Worm (Caenorhabditis elegans) whole organism, young adult: ENCODE data around the gene srx-28.

Experiments
- F22D6.2 ChIP-seq: sonication (generic microtip); optimal IDR thresholded peaks from 2 replicates; lab custom pipeline; 2016; ENCODE audit warnings: mild to moderate bottlenecking, missing genetic modification characterization, missing compliant biosample characterization
- F23B12.7 ChIP-seq: sonication (generic microtip); optimal IDR thresholded peaks from 2 replicates; lab custom pipeline; 2017; ENCODE audit warnings: missing genetic modification characterization, mild to moderate bottlenecking, missing compliant biosample characterization, antibody characterized with exemption, moderate library complexity; ENCODE audit not compliant: insufficient read depth
- F55B11.4 ChIP-seq: sonication (generic microtip); optimal IDR thresholded peaks from 2 replicates; lab custom pipeline; 2016; ENCODE audit warnings: missing compliant biosample characterization, missing genetic modification characterization, borderline replicate concordance; ENCODE audit not compliant: insufficient read depth
- F57A8.1 ChIP-seq: fragments of 200-800 bp; sonication (Bioruptor generic); optimal IDR thresholded peaks from 2 replicates; lab custom pipeline; 2018; ENCODE audit warnings: mild to moderate bottlenecking, missing genetic modification characterization, moderate library complexity, missing compliant biosample characterization
- K12H6.12 ChIP-seq: fragments of 200-800 bp; sonication (Bioruptor generic); optimal IDR thresholded peaks from 2 replicates; lab custom pipeline; 2018; ENCODE audit warnings: mild to moderate bottlenecking, missing genetic modification characterization, missing compliant biosample characterization
- T26A5.8 ChIP-seq: sonication (generic microtip); optimal IDR thresholded peaks from 2 replicates; lab custom pipeline; 2016; ENCODE audit warnings: missing genetic modification characterization, missing compliant biosample characterization
- Y53F4B.3 ChIP-seq: fragments of 200-800 bp; sonication (Bioruptor generic); IDR thresholded peaks from 2 replicates; pipeline ENCODE4 v1.3.6; 2022; ENCODE audit warnings: missing genetic modification reagents, missing genetic modification characterization, missing compliant biosample characterization
- Y79H2A.3 ChIP-seq: fragments of 200-800 bp; sonication (Bioruptor generic); conservative IDR thresholded peaks from 2 replicates; pipeline ENCODE4 v1.3.6; 2022; ENCODE audit warnings: missing genetic modification reagents, missing genetic modification characterization, missing compliant biosample characterization
- ama-1 ChIP-seq, 3 experiments: fragments of 150-350 bp in 1 of 3; sonication (generic microtip) in 2 of 3; optimal IDR thresholded peaks; 2 replicates each; lab custom pipeline; 2014 to 2018; ENCODE audit warnings: missing biosample characterization in 2 of 3, missing genetic modification characterization in 2 of 3, missing genetic modification reagents in 2 of 3
- atf-7 ChIP-seq: sonication (generic microtip); optimal IDR thresholded peaks from 2 replicates; lab custom pipeline; 2017; ENCODE audit warnings: mild to moderate bottlenecking, missing genetic modification characterization, missing compliant biosample characterization
- attf-5 ChIP-seq: fragments of 200-800 bp; sonication (Bioruptor generic); optimal IDR thresholded peaks from 2 replicates; lab custom pipeline; 2018; ENCODE audit warnings: mild to moderate bottlenecking, missing genetic modification characterization, missing compliant biosample characterization
- attf-6 ChIP-seq: fragments of 200-800 bp; sonication (Bioruptor generic); IDR thresholded peaks from 2 replicates; pipeline ENCODE4 v1.3.6; 2022; ENCODE audit warnings: missing genetic modification reagents, missing genetic modification characterization, missing compliant biosample characterization
- cebp-2 ChIP-seq: fragments of 200-800 bp; sonication (Bioruptor generic); IDR thresholded peaks from 2 replicates; pipeline ENCODE4 v1.3.6; 2022; ENCODE audit warnings: missing genetic modification characterization, missing compliant biosample characterization
- chd-7 ChIP-seq: sonication (generic microtip); optimal IDR thresholded peaks from 2 replicates; lab custom pipeline; 2016; ENCODE audit warnings: mild to moderate bottlenecking, missing genetic modification characterization, moderate library complexity, missing compliant biosample characterization
- dox-1 ChIP-seq: fragments of 200-800 bp; sonication (Bioruptor generic); IDR thresholded peaks from 2 replicates; pipeline ENCODE4 v1.3.6; 2022; ENCODE audit warnings: missing genetic modification reagents, missing genetic modification characterization, missing compliant biosample characterization
- egl-44 ChIP-seq: fragments of 200-800 bp; sonication (Bioruptor generic); IDR thresholded peaks from 2 replicates; pipeline ENCODE4 v1.3.6; 2022; ENCODE audit warnings: missing genetic modification reagents, missing genetic modification characterization, missing compliant biosample characterization
- egrh-3 ChIP-seq: fragments of 200-800 bp; sonication (Bioruptor generic); IDR thresholded peaks from 2 replicates; pipeline ENCODE4 v1.3.6; 2022; ENCODE audit warnings: missing genetic modification reagents, missing genetic modification characterization, missing compliant biosample characterization
- ets-4 ChIP-seq: fragments of 200-800 bp; sonication (Bioruptor generic); optimal IDR thresholded peaks from 2 replicates; lab custom pipeline; 2018; ENCODE audit warnings: mild to moderate bottlenecking, missing genetic modification characterization, missing compliant biosample characterization
- hlh-12 ChIP-seq: sonication (generic microtip); optimal IDR thresholded peaks from 2 replicates; lab custom pipeline; 2016; ENCODE audit warnings: missing genetic modification characterization, missing compliant biosample characterization
- hlh-26 ChIP-seq: fragments of 200-800 bp; sonication (Bioruptor generic); conservative IDR thresholded peaks from 2 replicates; pipeline ENCODE4 v1.3.6; 2022; ENCODE audit warnings: missing genetic modification reagents, missing genetic modification characterization, missing compliant biosample characterization
- lin-40 ChIP-seq: sonication (generic microtip); optimal IDR thresholded peaks from 2 replicates; lab custom pipeline; 2016; ENCODE audit warnings: missing genetic modification characterization, mild to moderate bottlenecking, missing compliant biosample characterization, missing genotype, missing genetic modification reagents
- madf-3 ChIP-seq: fragments of 200-800 bp; sonication (Bioruptor generic); IDR thresholded peaks from 2 replicates; pipeline ENCODE4 v1.3.6; 2022; ENCODE audit warnings: missing genetic modification reagents, missing genetic modification characterization, missing compliant biosample characterization
- nfya-1 ChIP-seq: sonication (generic microtip); optimal IDR thresholded peaks from 2 replicates; lab custom pipeline; 2017; ENCODE audit warnings: antibody characterized with exemption, missing compliant biosample characterization, missing genetic modification characterization, borderline replicate concordance; ENCODE audit not compliant: insufficient read depth
- nfyb-1 ChIP-seq: fragments of 200-800 bp; sonication (Bioruptor generic); IDR thresholded peaks from 2 replicates; pipeline ENCODE4 v1.3.6; 2022; ENCODE audit warnings: missing genetic modification reagents, missing genetic modification characterization, missing compliant biosample characterization
- nhr-120 ChIP-seq: fragments of 200-800 bp; sonication (Bioruptor generic); IDR thresholded peaks from 2 replicates; pipeline ENCODE4 v1.3.6; 2022; ENCODE audit warnings: missing genetic modification characterization, missing compliant biosample characterization
- nhr-80 ChIP-seq: sonication (generic microtip); optimal IDR thresholded peaks from 2 replicates; lab custom pipeline; 2016; ENCODE audit warnings: missing genetic modification characterization, missing compliant biosample characterization
- pbrm-1 ChIP-seq: fragments of 200-800 bp; sonication (Bioruptor generic); IDR thresholded peaks from 2 replicates; pipeline ENCODE4 v1.3.6; 2022; ENCODE audit warnings: missing genetic modification reagents, missing genetic modification characterization, missing compliant biosample characterization
- snpc-1.3 ChIP-seq: sonication (generic microtip); optimal IDR thresholded peaks from 2 replicates; lab custom pipeline; 2017; ENCODE audit warnings: missing genetic modification characterization, mild to moderate bottlenecking, missing compliant biosample characterization, antibody characterized with exemption, moderate library complexity, missing genotype, missing genetic modification reagents; ENCODE audit not compliant: insufficient read depth
- somi-1 ChIP-seq: fragments of 200-800 bp; sonication (Bioruptor generic); optimal IDR thresholded peaks from 2 replicates; lab custom pipeline; 2018; ENCODE audit warnings: mild to moderate bottlenecking, missing genetic modification characterization, missing compliant biosample characterization
- tbp1 ChIP-seq: fragments of 200-800 bp; sonication (Bioruptor generic); optimal IDR thresholded peaks from 2 replicates; lab custom pipeline; 2018; ENCODE audit warnings: mild to moderate bottlenecking, missing genetic modification characterization, missing compliant biosample characterization
- tlf-1 ChIP-seq: fragments of 200-800 bp; sonication (Bioruptor generic); optimal IDR thresholded peaks from 2 replicates; lab custom pipeline; 2018; ENCODE audit warnings: mild to moderate bottlenecking, missing genetic modification characterization, missing compliant biosample characterization
- zfh-2 ChIP-seq: fragments of 200-800 bp; sonication (Bioruptor generic); conservative IDR thresholded peaks from 2 replicates; pipeline ENCODE4 v1.3.6; 2022; ENCODE audit warnings: missing genetic modification reagents, missing genetic modification characterization, missing compliant biosample characterization
- ztf-22 ChIP-seq: fragments of 200-800 bp; sonication (Bioruptor generic); optimal IDR thresholded peaks from 2 replicates; lab custom pipeline; 2018; ENCODE audit warnings: mild to moderate bottlenecking, missing genetic modification characterization, moderate library complexity, missing compliant biosample characterization
- ztf-26 ChIP-seq: sonication (generic microtip); optimal IDR thresholded peaks from 2 replicates; lab custom pipeline; 2017; ENCODE audit warnings: missing genetic modification characterization, missing compliant biosample characterization

Gene srx-28

DNA sequence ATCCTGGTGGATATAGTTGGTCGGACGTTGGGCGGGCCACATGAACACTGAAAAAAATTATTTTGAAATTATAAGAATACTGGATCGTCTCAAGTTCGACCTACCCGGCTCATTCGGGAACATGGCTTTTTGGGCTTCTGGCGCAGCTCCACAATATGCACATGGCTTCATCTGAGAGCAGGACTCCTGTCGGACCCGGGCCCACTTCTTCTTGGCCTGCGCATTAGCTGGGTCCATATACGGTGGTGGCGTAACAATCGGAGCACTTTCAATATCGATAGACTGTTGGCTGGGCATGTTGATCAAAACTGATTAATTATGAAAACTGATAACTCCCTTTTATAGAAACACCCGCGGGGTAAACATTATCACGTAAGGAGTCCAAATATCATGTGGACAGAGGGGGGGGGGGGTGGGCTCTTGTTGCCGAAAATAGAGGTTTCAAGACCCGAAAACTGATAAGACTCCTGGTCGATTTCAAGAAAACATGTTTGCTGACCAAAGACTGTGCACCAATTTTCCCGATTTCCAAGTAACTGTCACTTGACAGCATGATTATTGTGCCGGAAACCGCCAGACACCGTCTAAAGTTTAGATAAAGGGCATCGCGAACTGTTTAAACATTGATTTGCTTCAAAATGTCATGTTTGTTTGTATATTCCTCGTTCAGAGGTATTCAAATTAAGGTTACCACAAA is 26.1 kb downstream of the srx-28 start, which contains the start of gene dod-3:
dod-3 (minus strand) TSS at position 315 of the 697 bp plus-strand sequence.
- TF ChIP-seq dox-1 = peak; percentile 71
- no peak for TF ChIP-seq F55B11.4 (tag; lab: Kevin White, UChicago)
- peak; percentile 65 for TF ChIP-seq ets-4 (GFP tag; lab: Kevin White, UChicago)
- 0 out of 2 replicates have a peak, but pooled peaks have one; percentile 65 for TF ChIP-seq egl-44
- no peak for TF ChIP-seq Y53F4B.3 (GFP tag; lab: Robert Waterston, UW)
- TF ChIP-seq tbp1 (GFP tag; lab: Kevin White, UChicago) = peak; percentile 27
- peak; percentile 90 for TF ChIP-seq atf-7 (tag; lab: Kevin White, UChicago)
- peak; percentile 70 for TF ChIP-seq ztf-22 (GFP tag; lab: Kevin White, UChicago)
- no peak for TF ChIP-seq F57A8.1
- TF ChIP-seq ama-1 (optimal IDR thresholded peaks at IDR 0.05; lab: Kevin White, UChicago) = peak; percentile 57
- no peak for TF ChIP-seq ama-1 (GFP tag; optimal IDR thresholded peaks at IDR 0.05; lab: Kevin White, UChicago)
- TF ChIP-seq chd-7 (tag; lab: Kevin White, UChicago) = peak; percentile 4
- peak; percentile 94 for TF ChIP-seq nhr-80
- peak; percentile 8; the same call in 1 of the 2 replicates for TF ChIP-seq egrh-3 (GFP tag; lab: Robert Waterston, UW)
- TF ChIP-seq ztf-26 (tag; lab: Kevin White, UChicago) = no peak
- TF ChIP-seq attf-5 (GFP tag; lab: Kevin White, UChicago) = peak; percentile 19
- TF ChIP-seq tlf-1 (GFP tag; lab: Kevin White, UChicago) = peak; percentile 63
- TF ChIP-seq nfyb-1 = peak; percentile 50; the same call in 1 of the 2 replicates
- TF ChIP-seq cebp-2 = no peak
- TF ChIP-seq, all 124 proteins: peak for 13

DNA sequence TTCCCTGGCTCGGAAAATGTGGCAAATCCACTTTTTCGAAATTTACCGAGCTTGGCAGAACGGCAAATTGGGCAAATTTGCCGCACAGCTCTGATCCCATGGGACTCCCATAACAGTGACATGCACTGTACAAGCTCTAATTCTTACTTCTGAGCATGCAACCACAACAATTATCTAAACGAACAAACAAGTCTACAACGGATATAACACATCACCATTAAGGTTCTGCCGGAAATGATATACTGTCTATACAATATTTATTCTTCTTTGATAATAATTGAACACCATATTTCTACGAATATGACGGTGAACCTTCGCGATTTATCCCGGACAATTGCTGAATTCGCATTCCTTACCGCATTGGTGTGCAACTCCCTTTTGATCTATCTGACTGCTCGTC is 28.8 kb downstream of the srx-28 start, which contains the start of gene str-33:
str-33 (plus strand) TSS at position 301 of the 400 bp plus-strand sequence.
- TF ChIP-seq F22D6.2 (tag; lab: Kevin White, UChicago) = no peak
- no peak for TF ChIP-seq zfh-2 (GFP tag; lab: Robert Waterston, UW)
- TF ChIP-seq F23B12.7 (tag; lab: Kevin White, UChicago) = no peak
- no peak for TF ChIP-seq nfya-1 (tag; lab: Kevin White, UChicago)
- no peak for TF ChIP-seq nhr-120 (GFP tag; lab: Robert Waterston, UW)
- TF ChIP-seq hlh-12 (tag; lab: Kevin White, UChicago) = no peak
- no peak for TF ChIP-seq lin-40 (tag; lab: Kevin White, UChicago)
- TF ChIP-seq snpc-1.3 (tag; lab: Kevin White, UChicago) = no peak
- TF ChIP-seq K12H6.12 (tag; lab: Kevin White, UChicago) = no peak
- TF ChIP-seq, all 124 proteins: peak for 0

DNA sequence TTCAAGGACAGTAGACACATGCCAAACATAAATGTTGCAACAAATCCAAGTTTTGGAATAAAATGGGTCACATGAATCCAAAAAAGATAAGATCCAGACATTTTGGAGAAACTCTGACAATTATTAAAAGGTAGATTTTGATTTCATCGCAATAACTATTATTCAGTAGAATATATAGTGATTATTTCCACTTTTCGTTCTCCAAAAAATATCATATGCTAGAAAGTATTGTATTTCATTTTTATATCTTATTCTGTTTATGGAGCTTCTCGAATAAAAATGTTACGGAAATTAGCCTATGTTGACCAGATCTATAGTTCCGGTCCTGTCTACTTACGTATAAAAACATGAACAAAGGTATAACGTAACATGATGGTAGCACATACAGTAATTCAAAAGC is 30.0 kb downstream of the srx-28 start, which contains the start of gene str-13:
str-13 (minus strand) TSS at position 101 of the 400 bp plus-strand sequence.
- TF ChIP-seq Y79H2A.3 (GFP tag; lab: Robert Waterston, UW) (no peak), egl-44 (no peak)
- TF ChIP-seq, all 124 proteins: peak for 0

- TF ChIP-seq attf-6 (GFP tag; lab: Robert Waterston, UW) = no peak
These were observed 31.9 kb downstream of the srx-28 start, which contains the start of gene srg-59 for ce11 chrV:2725225-2725624. Gene srg-59, minus strand, starts transcription at chrV:2725325.

DNA sequence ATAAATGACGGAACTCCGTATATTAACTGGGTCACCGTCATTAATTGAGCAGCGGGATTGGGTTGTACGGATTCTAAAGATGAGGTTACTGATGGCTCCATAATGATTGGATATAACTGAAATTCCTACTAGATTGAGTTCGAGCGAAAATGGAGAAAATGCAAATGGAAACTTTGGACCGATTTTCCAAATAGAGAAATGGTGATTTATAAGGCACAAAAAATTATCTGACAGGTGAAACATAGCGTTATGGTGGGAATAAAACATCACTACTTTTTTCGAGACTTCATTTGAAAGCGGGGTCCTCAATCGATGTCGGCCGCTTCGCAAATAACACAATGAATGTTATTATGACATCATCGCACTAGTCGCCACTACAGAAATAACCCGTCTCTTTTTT is 34.5 kb downstream of the srx-28 start, which contains the start of gene srg-60:
srg-60 (minus strand) TSS at position 101 of the 400 bp plus-strand sequence.
- TF ChIP-seq T26A5.8 (tag; lab: Kevin White, UChicago) (no peak), hlh-26 (GFP tag; lab: Robert Waterston, UW) (no peak), somi-1 (GFP tag; lab: Kevin White, UChicago) (no peak), madf-3 (no peak), pbrm-1 (GFP tag; lab: Robert Waterston, UW) (no peak)
